Fruit fly (Drosophila melanogaster): ENCODE results near the gene CAH9.

- TF ChIP-seq CG1621 (tag; optimal IDR thresholded peaks at IDR 0.05) (no peak), CG32006 (GFP tag; optimal IDR thresholded peaks at IDR 0.05) (no peak)
These were observed 38.6 kb downstream of the CAH9 start for dm6 chr3R:27067362-27067761.
